Worm (Caenorhabditis elegans) whole organism, L4/young adult: ENCODE data around the gene gcy-14.

Source experiments
- W03F9.2 ChIP-seq: fragments of 150-350 bp; optimal IDR thresholded peaks from 2 replicates; lab custom pipeline; 2014; ENCODE audit warnings: missing biosample characterization, missing genetic modification characterization
- dao-5 ChIP-seq: sonication (generic microtip); optimal IDR thresholded peaks from 2 replicates; lab custom pipeline; 2016; ENCODE audit warnings: missing genotype, missing genetic modification characterization, moderate library complexity, missing compliant biosample characterization
- him-1 ChIP-seq: sonication (generic microtip); optimal IDR thresholded peaks from 2 replicates; lab custom pipeline; 2016; ENCODE audit warnings: missing genotype, missing genetic modification reagents, missing genetic modification characterization, missing compliant biosample characterization

DNA sequence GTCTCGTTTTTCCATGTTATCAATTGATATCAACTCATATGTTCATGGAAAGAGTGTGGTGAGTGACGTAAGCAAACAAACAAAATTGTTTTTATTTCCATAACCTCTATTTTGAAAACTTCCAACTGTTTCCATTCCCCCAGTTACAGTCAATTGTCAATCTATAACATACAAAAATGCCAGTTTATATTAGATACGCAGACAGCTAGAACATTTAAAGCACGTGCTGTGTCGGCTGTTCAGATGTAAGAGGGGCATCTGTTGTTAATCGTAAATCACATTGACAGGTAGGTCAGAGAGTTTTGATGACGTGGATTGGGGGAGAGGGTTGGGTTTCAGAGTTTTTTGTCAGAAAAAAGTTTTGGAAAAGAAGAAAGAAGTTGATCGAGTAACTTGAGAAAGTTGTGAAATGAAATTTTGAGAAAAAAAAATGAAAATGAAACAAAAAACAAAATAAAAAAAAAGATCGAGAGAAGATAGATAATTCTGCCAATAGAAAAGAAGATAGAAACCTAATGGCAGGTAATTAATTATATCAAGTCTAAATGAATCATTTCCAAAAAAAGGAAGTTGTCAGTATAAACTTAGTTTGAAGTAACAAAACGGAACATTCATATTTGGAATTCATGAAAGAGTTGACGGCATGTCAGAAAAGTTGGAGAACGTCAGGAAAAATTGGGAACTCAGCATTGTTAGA is 19.4 kb downstream of the gcy-14 start:
- TF ChIP-seq dao-5 (tag; lab: Kevin White, UChicago) (no peak), him-1 (no peak), W03F9.2 (tag; lab: Kevin White, UChicago) (peak; percentile 54)
